Worm (Caenorhabditis elegans): ENCODE results near the gene H09F14.1.

The H09F14.1 gene

ce11 chrV:10562817-10563216, 52.6 kb downstream of the H09F14.1 start:
- TF ChIP-seq unc-62 (GFP tag; optimal IDR thresholded peaks at IDR 0.05): no peak

All from whole organism, dauer.